Worm (Caenorhabditis elegans): Measurements from ENCODE around the gene dmd-9.

Gene dmd-9

DNA sequence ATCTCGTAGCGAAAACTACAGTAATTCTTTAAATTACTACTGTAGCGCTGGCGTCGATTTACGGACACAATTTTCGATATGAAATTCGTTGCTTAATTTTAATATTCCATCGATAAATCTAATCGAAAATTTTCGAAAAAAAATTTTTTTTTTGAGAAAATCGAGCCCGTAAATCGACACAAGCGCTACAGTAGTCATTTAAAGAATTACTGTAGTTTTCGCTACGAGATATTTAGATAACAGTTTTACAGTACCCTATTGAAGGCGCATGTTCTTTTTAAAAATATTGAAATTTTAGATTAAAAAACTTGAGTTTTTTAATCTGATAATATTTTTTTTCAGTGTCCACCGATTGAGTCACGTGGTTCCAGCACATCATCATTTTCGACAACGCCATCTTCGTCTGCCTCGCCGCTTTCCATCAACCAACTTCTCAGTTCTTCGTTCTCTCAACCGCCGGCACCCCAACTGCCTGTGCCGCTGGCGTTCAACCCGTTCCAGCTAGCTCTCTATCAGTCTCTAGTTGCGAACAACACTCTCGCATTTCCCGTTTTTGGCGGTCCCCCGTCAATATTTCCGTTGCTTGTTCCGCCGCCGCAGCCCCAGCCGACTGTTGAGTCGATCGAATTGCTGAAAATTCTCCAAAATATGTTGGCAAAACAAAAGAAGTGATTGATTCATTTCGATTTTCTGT is 39.6 kb upstream of the dmd-9 start:
- TF ChIP-seq unc-55 (GFP tag; optimal IDR thresholded peaks at IDR 0.05): no peak
- no peak for TF ChIP-seq sma-3 (GFP tag; optimal IDR thresholded peaks at IDR 0.05)
- TF ChIP-seq nhr-11 (tag; optimal IDR thresholded peaks at IDR 0.05): no peak
- no peak for TF ChIP-seq ama-1 (optimal IDR thresholded peaks at IDR 0.05)
- no peak for TF ChIP-seq nhr-23 (tag; optimal IDR thresholded peaks at IDR 0.05)
- TF ChIP-seq ceh-82 (tag; optimal IDR thresholded peaks at IDR 0.05): no peak
- TF ChIP-seq ztf-4 (tag; optimal IDR thresholded peaks at IDR 0.05): no peak
- TF ChIP-seq nhr-21 (tag; optimal IDR thresholded peaks at IDR 0.05): no peak
- no peak for TF ChIP-seq Y55F3AM.14 (GFP tag; optimal IDR thresholded peaks at IDR 0.05)
- TF ChIP-seq zag-1 (tag; optimal IDR thresholded peaks at IDR 0.05): no peak
- no peak for TF ChIP-seq crh-2 (tag; optimal IDR thresholded peaks at IDR 0.05)
- no peak for TF ChIP-seq nhr-237 (tag; optimal IDR thresholded peaks at IDR 0.05)
- TF ChIP-seq peb-1 (tag; optimal IDR thresholded peaks at IDR 0.05): no peak

- TF ChIP-seq zag-1 (tag; optimal IDR thresholded peaks at IDR 0.05) (no peak), lin-13 (GFP tag; optimal IDR thresholded peaks at IDR 0.05) (no peak), elt-1 (tag; optimal IDR thresholded peaks at IDR 0.05) (no peak), nhr-10 (tag; optimal IDR thresholded peaks at IDR 0.05) (no peak), Y55F3AM.14 (GFP tag; optimal IDR thresholded peaks at IDR 0.05) (no peak), fos-1 (tag; optimal IDR thresholded peaks at IDR 0.05) (no peak), skn-1 (tag; optimal IDR thresholded peaks at IDR 0.05) (no peak), ama-1 (optimal IDR thresholded peaks at IDR 0.05) (no peak), nhr-23 (tag; optimal IDR thresholded peaks at IDR 0.05) (no peak), lin-11 (tag; optimal IDR thresholded peaks at IDR 0.05) (no peak), ZK546.5 (tag; optimal IDR thresholded peaks at IDR 0.05) (no peak), sma-3 (GFP tag; optimal IDR thresholded peaks at IDR 0.05) (no peak), unc-39 (tag; optimal IDR thresholded peaks at IDR 0.05) (no peak)
These were observed 37.7 kb upstream of the dmd-9 start, which contains the start of gene W08E12.8 for ce11 chrIV:3291977-3292561. Gene W08E12.8, plus strand, starts transcription at chrIV:3292371.

DNA sequence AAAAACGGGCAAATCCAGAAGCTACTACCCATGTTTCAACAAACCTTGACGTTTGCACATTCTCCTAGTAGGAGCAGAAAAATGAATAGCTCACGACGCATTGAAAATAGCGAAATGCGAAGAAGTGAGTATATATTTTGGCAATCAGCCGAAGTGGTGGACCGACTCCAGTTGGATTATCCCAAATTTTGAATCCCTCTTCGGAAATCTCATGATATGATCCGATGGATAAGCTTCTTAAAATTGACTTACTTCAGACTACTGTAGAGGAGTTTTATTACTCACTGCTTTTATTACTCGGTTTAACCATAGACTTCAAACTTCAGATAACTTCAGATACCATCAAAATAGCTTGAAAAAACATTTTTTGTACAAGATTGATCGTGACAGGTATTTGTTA is 34.9 kb upstream of the dmd-9 start, which contains the start of gene gcy-23:
Gene gcy-23, minus strand, starts transcription at position 101 of the 400 bp plus-strand sequence.
- TF ChIP-seq ztf-1 (GFP tag; conservative IDR thresholded peaks at IDR 0.05): no peak
- TF ChIP-seq nhr-237 (tag; optimal IDR thresholded peaks at IDR 0.05): no peak
- no peak for TF ChIP-seq elt-3 (tag; optimal IDR thresholded peaks at IDR 0.05)
- no peak for TF ChIP-seq Y55F3AM.14 (GFP tag; optimal IDR thresholded peaks at IDR 0.05)
- no peak for TF ChIP-seq blmp-1 (tag; optimal IDR thresholded peaks at IDR 0.05; ENCODE audit: insufficient read depth)
- TF ChIP-seq nhr-11 (tag; optimal IDR thresholded peaks at IDR 0.05): no peak
- no peak for TF ChIP-seq zag-1 (tag; optimal IDR thresholded peaks at IDR 0.05)
- no peak for TF ChIP-seq nhr-25 (tag; optimal IDR thresholded peaks at IDR 0.05)
- TF ChIP-seq nhr-129 (tag; optimal IDR thresholded peaks at IDR 0.05): no peak
- TF ChIP-seq sem-4 (tag; optimal IDR thresholded peaks at IDR 0.05): no peak
- TF ChIP-seq nhr-21 (tag; optimal IDR thresholded peaks at IDR 0.05): no peak
- no peak for TF ChIP-seq lin-13 (GFP tag; optimal IDR thresholded peaks at IDR 0.05)
- no peak for TF ChIP-seq unc-39 (tag; optimal IDR thresholded peaks at IDR 0.05)

DNA sequence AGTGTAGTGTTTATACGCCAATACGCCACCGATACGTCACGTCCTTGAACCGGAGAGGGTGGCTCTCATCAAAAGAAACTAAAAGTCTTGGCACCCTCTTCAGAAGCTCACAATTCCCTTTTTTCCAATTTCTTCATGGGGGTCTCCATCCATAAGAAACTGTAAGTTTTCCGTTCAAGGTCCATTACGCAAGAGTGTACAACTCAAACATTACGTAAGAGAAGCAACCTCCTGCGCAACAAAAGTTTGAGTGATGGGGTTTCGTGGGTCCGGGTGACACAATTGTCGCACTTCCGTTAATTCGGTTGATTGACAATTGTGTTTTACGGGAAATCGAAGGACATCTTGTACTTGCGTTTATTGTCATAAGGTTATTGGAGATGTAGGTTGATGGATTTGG is 24.5 kb upstream of the dmd-9 start:
- TF ChIP-seq mbf-1 (tag; optimal IDR thresholded peaks at IDR 0.05): no peak
- TF ChIP-seq nhr-10 (tag; optimal IDR thresholded peaks at IDR 0.05): no peak
- TF ChIP-seq nhr-11 (tag; optimal IDR thresholded peaks at IDR 0.05): no peak
- no peak for TF ChIP-seq mab-5 (tag; optimal IDR thresholded peaks at IDR 0.05)
- TF ChIP-seq snpc-4 (tag; optimal IDR thresholded peaks at IDR 0.05): no peak
- no peak for TF ChIP-seq dmd-4 (tag; optimal IDR thresholded peaks at IDR 0.05)
- TF ChIP-seq nhr-21 (tag; optimal IDR thresholded peaks at IDR 0.05): no peak
- no peak for TF ChIP-seq peb-1 (tag; optimal IDR thresholded peaks at IDR 0.05)
- TF ChIP-seq elt-3 (tag; optimal IDR thresholded peaks at IDR 0.05): no peak
- TF ChIP-seq R02D3.7 (tag; optimal IDR thresholded peaks at IDR 0.05): no peak
- no peak for TF ChIP-seq mdl-1 (tag; optimal IDR thresholded peaks at IDR 0.05)

DNA sequence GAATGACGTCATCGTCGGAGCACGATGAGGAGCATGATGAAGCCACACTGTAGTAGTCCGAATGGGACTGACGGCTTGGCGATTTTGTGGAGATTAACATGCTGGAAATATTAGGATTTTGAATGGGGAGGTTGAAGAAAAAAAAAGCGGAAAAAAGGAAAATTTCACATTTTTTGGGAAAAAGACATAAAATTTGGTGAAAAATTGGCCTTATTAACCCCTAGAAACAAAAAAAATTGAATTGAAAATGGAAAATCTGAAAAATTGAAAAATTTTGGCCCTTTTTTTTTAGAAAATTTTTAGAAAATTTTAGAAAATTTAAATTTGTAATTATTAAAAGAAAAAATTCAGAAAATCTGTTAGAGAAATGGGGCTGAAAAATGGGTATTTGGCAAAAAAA is 19.0 kb upstream of the dmd-9 start, which contains the start of gene T26C12.3:
Gene T26C12.3, minus strand, starts transcription at position 101 of the 400 bp plus-strand sequence.
- no peak for TF ChIP-seq unc-39 (tag; optimal IDR thresholded peaks at IDR 0.05)
- TF ChIP-seq mab-5 (tag; optimal IDR thresholded peaks at IDR 0.05): no peak
- no peak for TF ChIP-seq snpc-4 (tag; optimal IDR thresholded peaks at IDR 0.05)
- TF ChIP-seq sem-4 (tag; optimal IDR thresholded peaks at IDR 0.05): no peak
- TF ChIP-seq nhr-11 (tag; optimal IDR thresholded peaks at IDR 0.05): no peak
- no peak for TF ChIP-seq nhr-129 (tag; optimal IDR thresholded peaks at IDR 0.05)
- TF ChIP-seq egl-27 (tag; optimal IDR thresholded peaks at IDR 0.05): no peak
- TF ChIP-seq lin-11 (tag; optimal IDR thresholded peaks at IDR 0.05): no peak
- TF ChIP-seq nhr-23 (tag; optimal IDR thresholded peaks at IDR 0.05): no peak
- TF ChIP-seq ztf-11 (tag; optimal IDR thresholded peaks at IDR 0.05): no peak
- TF ChIP-seq ZK546.5 (tag; optimal IDR thresholded peaks at IDR 0.05): no peak
- TF ChIP-seq mdl-1 (tag; optimal IDR thresholded peaks at IDR 0.05): no peak
- TF ChIP-seq lin-39 (tag; optimal IDR thresholded peaks at IDR 0.05): no peak
- TF ChIP-seq Y55F3AM.14 (GFP tag; optimal IDR thresholded peaks at IDR 0.05): no peak
- TF ChIP-seq lsy-2 (tag; optimal IDR thresholded peaks at IDR 0.05): no peak
- no peak for TF ChIP-seq zag-1 (tag; optimal IDR thresholded peaks at IDR 0.05)

Data from whole organism, L2 larva.